Worm (Caenorhabditis elegans) whole organism, L4/young adult: ENCODE data around the gene ZK945.6.

Experiments
- W03F9.2 ChIP-seq: fragments of 150-350 bp; optimal IDR thresholded peaks from 2 replicates; lab custom pipeline; 2014; ENCODE audit warnings: missing biosample characterization, missing genetic modification characterization
- dao-5 ChIP-seq: sonication (generic microtip); optimal IDR thresholded peaks from 2 replicates; lab custom pipeline; 2016; ENCODE audit warnings: missing genotype, missing genetic modification characterization, moderate library complexity, missing compliant biosample characterization
- him-1 ChIP-seq: sonication (generic microtip); optimal IDR thresholded peaks from 2 replicates; lab custom pipeline; 2016; ENCODE audit warnings: missing genotype, missing genetic modification reagents, missing genetic modification characterization, missing compliant biosample characterization

ce11 chrII:10136771-10137170 lies 30.0 kb upstream of the ZK945.6 start:
- no peak for TF ChIP-seq him-1
- TF ChIP-seq dao-5 (tag; lab: Kevin White, UChicago) = no peak
- TF ChIP-seq W03F9.2 (tag; lab: Kevin White, UChicago) = no peak
